Worm (Caenorhabditis elegans) whole organism, young adult: ENCODE results near the gene rps-12.

Experiments used
- B0019.2 ChIP-seq: fragments of 200-800 bp; sonication (Bioruptor generic); conservative IDR thresholded peaks from 2 replicates; pipeline ENCODE4 v1.3.6; 2022; ENCODE audit warnings: missing genetic modification reagents, missing genetic modification characterization, missing compliant biosample characterization
- B0261.1 ChIP-seq: sonication (generic microtip); optimal IDR thresholded peaks from 2 replicates; lab custom pipeline; 2016; ENCODE audit warnings: mild to moderate bottlenecking, missing genetic modification characterization, moderate library complexity, missing compliant biosample characterization
- B0336.3 ChIP-seq: fragments of 200-800 bp; sonication (Bioruptor generic); IDR thresholded peaks from 2 replicates; pipeline ENCODE4 v1.3.6; 2022; ENCODE audit warnings: missing genetic modification characterization, missing compliant biosample characterization
- F22D6.2 ChIP-seq: sonication (generic microtip); optimal IDR thresholded peaks from 2 replicates; lab custom pipeline; 2016; ENCODE audit warnings: mild to moderate bottlenecking, missing genetic modification characterization, missing compliant biosample characterization
- F23B12.7 ChIP-seq: sonication (generic microtip); optimal IDR thresholded peaks from 2 replicates; lab custom pipeline; 2017; ENCODE audit warnings: missing genetic modification characterization, mild to moderate bottlenecking, missing compliant biosample characterization, antibody characterized with exemption, moderate library complexity; ENCODE audit not compliant: insufficient read depth
- F57C9.4 ChIP-seq: sonication (generic microtip); optimal IDR thresholded peaks from 2 replicates; lab custom pipeline; 2017; ENCODE audit warnings: mild to moderate bottlenecking, missing genetic modification characterization, missing compliant biosample characterization
- T07F8.4 ChIP-seq: sonication (generic microtip); optimal IDR thresholded peaks from 2 replicates; lab custom pipeline; 2016; ENCODE audit warnings: mild to moderate bottlenecking, missing genetic modification characterization, moderate library complexity, missing compliant biosample characterization
- Y53F4B.3 ChIP-seq: fragments of 200-800 bp; sonication (Bioruptor generic); IDR thresholded peaks from 2 replicates; pipeline ENCODE4 v1.3.6; 2022; ENCODE audit warnings: missing genetic modification reagents, missing genetic modification characterization, missing compliant biosample characterization
- Y56A3A.18 ChIP-seq: fragments of 200-800 bp; sonication (Bioruptor generic); IDR thresholded peaks from 2 replicates; pipeline ENCODE4 v1.3.6; 2022; ENCODE audit warnings: missing genetic modification reagents, missing genetic modification characterization, missing compliant biosample characterization
- Y67H2A.10 ChIP-seq: fragments of 200-800 bp; sonication (Bioruptor generic); conservative IDR thresholded peaks from 2 replicates; pipeline ENCODE4 v1.3.6; 2022; ENCODE audit warnings: missing genetic modification reagents, missing genetic modification characterization, missing compliant biosample characterization
- Y79H2A.3 ChIP-seq: fragments of 200-800 bp; sonication (Bioruptor generic); conservative IDR thresholded peaks from 2 replicates; pipeline ENCODE4 v1.3.6; 2022; ENCODE audit warnings: missing genetic modification reagents, missing genetic modification characterization, missing compliant biosample characterization
- aptf-3 ChIP-seq: fragments of 200-800 bp; sonication (Bioruptor generic); IDR thresholded peaks from 2 replicates; pipeline ENCODE4 v1.3.6; 2022; ENCODE audit warnings: missing genetic modification characterization, missing compliant biosample characterization
- atf-7 ChIP-seq: sonication (generic microtip); optimal IDR thresholded peaks from 2 replicates; lab custom pipeline; 2017; ENCODE audit warnings: mild to moderate bottlenecking, missing genetic modification characterization, missing compliant biosample characterization
- attf-3 ChIP-seq: fragments of 200-800 bp; sonication (Bioruptor generic); conservative IDR thresholded peaks from 2 replicates; pipeline ENCODE4 v1.3.6; 2022; ENCODE audit warnings: missing genetic modification reagents, missing genetic modification characterization, missing compliant biosample characterization
- bed-1 ChIP-seq: fragments of 200-800 bp; sonication (Bioruptor generic); IDR thresholded peaks from 2 replicates; pipeline ENCODE4 v1.3.6; 2022; ENCODE audit warnings: missing genetic modification reagents, missing genetic modification characterization, missing compliant biosample characterization
- ceh-91 ChIP-seq: fragments of 200-800 bp; sonication (Bioruptor generic); IDR thresholded peaks from 2 replicates; pipeline ENCODE4 v1.3.6; 2022; ENCODE audit warnings: missing genetic modification reagents, missing genetic modification characterization, missing compliant biosample characterization
- dox-1 ChIP-seq: fragments of 200-800 bp; sonication (Bioruptor generic); IDR thresholded peaks from 2 replicates; pipeline ENCODE4 v1.3.6; 2022; ENCODE audit warnings: missing genetic modification reagents, missing genetic modification characterization, missing compliant biosample characterization
- dpl-1 ChIP-seq: fragments of 150-350 bp; optimal IDR thresholded peaks from 2 replicates; lab custom pipeline; 2014; ENCODE audit warnings: missing biosample characterization, missing genetic modification reagents, missing genetic modification characterization
- efl-1 ChIP-seq: fragments of 150-350 bp; optimal IDR thresholded peaks from 2 replicates; lab custom pipeline; 2014; ENCODE audit warnings: missing biosample characterization, missing genetic modification reagents, missing genetic modification characterization
- egl-18 ChIP-seq: fragments of 200-800 bp; sonication (Bioruptor generic); IDR thresholded peaks from 2 replicates; pipeline ENCODE4 v1.3.6; 2022; ENCODE audit warnings: missing genetic modification reagents, missing genetic modification characterization, missing compliant biosample characterization
- egl-44 ChIP-seq: fragments of 200-800 bp; sonication (Bioruptor generic); IDR thresholded peaks from 2 replicates; pipeline ENCODE4 v1.3.6; 2022; ENCODE audit warnings: missing genetic modification reagents, missing genetic modification characterization, missing compliant biosample characterization
- egrh-3 ChIP-seq: fragments of 200-800 bp; sonication (Bioruptor generic); IDR thresholded peaks from 2 replicates; pipeline ENCODE4 v1.3.6; 2022; ENCODE audit warnings: missing genetic modification reagents, missing genetic modification characterization, missing compliant biosample characterization
- hlh-26 ChIP-seq: fragments of 200-800 bp; sonication (Bioruptor generic); conservative IDR thresholded peaks from 2 replicates; pipeline ENCODE4 v1.3.6; 2022; ENCODE audit warnings: missing genetic modification reagents, missing genetic modification characterization, missing compliant biosample characterization
- hrde-1 ChIP-seq: sonication (generic microtip); optimal IDR thresholded peaks from 2 replicates; lab custom pipeline; 2016; ENCODE audit warnings: missing genetic modification characterization, mild to moderate bottlenecking, missing compliant biosample characterization, moderate library complexity, missing genotype, missing genetic modification reagents, borderline replicate concordance
- let-526 ChIP-seq: fragments of 200-800 bp; sonication (Bioruptor generic); IDR thresholded peaks from 2 replicates; pipeline ENCODE4 v1.3.6; 2022; ENCODE audit warnings: missing genetic modification reagents, missing genetic modification characterization, missing compliant biosample characterization
- let-607 ChIP-seq, 2 experiments: fragments of 200-800 bp in 1 of 2; sonication (Bioruptor generic) in 1 of 2; sonication (generic microtip) in 1 of 2; optimal IDR thresholded peaks; 2 replicates each; lab custom pipeline; 2016 to 2018; ENCODE audit warnings: mild to moderate bottlenecking in 2 of 2, missing compliant biosample characterization in 2 of 2, missing genetic modification characterization in 2 of 2, moderate library complexity in 2 of 2, missing genotype in 1 of 2
- lin-26 ChIP-seq: fragments of 200-800 bp; sonication (Bioruptor generic); IDR thresholded peaks from 2 replicates; pipeline ENCODE4 v1.3.6; 2022; ENCODE audit warnings: missing genetic modification reagents, missing genetic modification characterization, missing compliant biosample characterization
- lsy-27 ChIP-seq: sonication (generic microtip); optimal IDR thresholded peaks from 2 replicates; lab custom pipeline; 2017; ENCODE audit warnings: missing genetic modification characterization, mild to moderate bottlenecking, missing compliant biosample characterization, antibody characterized with exemption, missing genotype, borderline replicate concordance; ENCODE audit not compliant: insufficient read depth
- madf-8 ChIP-seq: fragments of 200-800 bp; sonication (Bioruptor generic); conservative IDR thresholded peaks from 2 replicates; pipeline ENCODE4 v1.3.6; 2022; ENCODE audit warnings: missing genetic modification reagents, missing genetic modification characterization, missing compliant biosample characterization
- mcd-1 ChIP-seq: fragments of 200-800 bp; sonication (Bioruptor generic); IDR thresholded peaks from 2 replicates; pipeline ENCODE4 v1.3.6; 2022; ENCODE audit warnings: missing genetic modification reagents, missing genetic modification characterization, missing compliant biosample characterization
- mel-28 ChIP-seq: sonication (generic microtip); optimal IDR thresholded peaks from 2 replicates; lab custom pipeline; 2016; ENCODE audit warnings: borderline replicate concordance, mild to moderate bottlenecking, missing genetic modification characterization, missing compliant biosample characterization
- mxl-1 ChIP-seq: sonication (generic microtip); optimal IDR thresholded peaks from 2 replicates; lab custom pipeline; 2016; ENCODE audit warnings: missing genetic modification characterization, missing compliant biosample characterization
- nfya-2 ChIP-seq: fragments of 200-800 bp; sonication (Bioruptor generic); IDR thresholded peaks from 2 replicates; pipeline ENCODE4 v1.3.6; 2022; ENCODE audit warnings: missing genetic modification reagents, missing genetic modification characterization, missing compliant biosample characterization
- nfyb-1 ChIP-seq: fragments of 200-800 bp; sonication (Bioruptor generic); IDR thresholded peaks from 2 replicates; pipeline ENCODE4 v1.3.6; 2022; ENCODE audit warnings: missing genetic modification reagents, missing genetic modification characterization, missing compliant biosample characterization
- nhr-179 ChIP-seq: sonication (generic microtip); optimal IDR thresholded peaks from 2 replicates; lab custom pipeline; 2016; ENCODE audit warnings: mild to moderate bottlenecking, missing genetic modification characterization, missing compliant biosample characterization
- nhr-90 ChIP-seq: sonication (generic microtip); optimal IDR thresholded peaks from 2 replicates; lab custom pipeline; 2016; ENCODE audit warnings: missing genotype, mild to moderate bottlenecking, missing genetic modification characterization, missing compliant biosample characterization
- pha-4 ChIP-seq: fragments of 150-350 bp; sonication (generic microtip); optimal IDR thresholded peaks from 2 replicates; lab custom pipeline; 2014; ENCODE audit warnings: missing biosample characterization, missing genetic modification reagents, missing genetic modification characterization
- rec-8 ChIP-seq, 2 experiments: sonication (generic microtip); optimal IDR thresholded peaks; 2 replicates each; lab custom pipeline; 2016; ENCODE audit warnings: mild to moderate bottlenecking in 2 of 2, missing genetic modification characterization in 2 of 2, missing genetic modification reagents in 2 of 2, missing genotype in 2 of 2, missing biosample characterization in 1 of 2, missing compliant biosample characterization in 1 of 2, moderate library complexity in 1 of 2
- repo-1 ChIP-seq: sonication (generic microtip); optimal IDR thresholded peaks from 2 replicates; lab custom pipeline; 2017; ENCODE audit warnings: mild to moderate bottlenecking, missing genetic modification characterization, missing compliant biosample characterization
- sdz-38 ChIP-seq: sonication (generic microtip); optimal IDR thresholded peaks from 2 replicates; lab custom pipeline; 2016; ENCODE audit warnings: missing genotype, missing genetic modification characterization, missing compliant biosample characterization
- somi-1 ChIP-seq: fragments of 200-800 bp; sonication (Bioruptor generic); optimal IDR thresholded peaks from 2 replicates; lab custom pipeline; 2018; ENCODE audit warnings: mild to moderate bottlenecking, missing genetic modification characterization, missing compliant biosample characterization
- tbp1 ChIP-seq: fragments of 200-800 bp; sonication (Bioruptor generic); optimal IDR thresholded peaks from 2 replicates; lab custom pipeline; 2018; ENCODE audit warnings: mild to moderate bottlenecking, missing genetic modification characterization, missing compliant biosample characterization
- tbx-9 ChIP-seq: sonication (generic microtip); optimal IDR thresholded peaks from 2 replicates; lab custom pipeline; 2016; ENCODE audit warnings: borderline replicate concordance, missing genetic modification characterization, inconsistent platforms, missing compliant biosample characterization
- xnd-1 ChIP-seq: sonication (generic microtip); optimal IDR thresholded peaks from 2 replicates; lab custom pipeline; 2016; ENCODE audit warnings: missing genotype, missing genetic modification reagents, missing genetic modification characterization, missing compliant biosample characterization
- ztf-18 ChIP-seq: sonication (generic microtip); optimal IDR thresholded peaks from 2 replicates; lab custom pipeline; 2016; ENCODE audit warnings: missing genotype, mild to moderate bottlenecking, missing genetic modification characterization, missing compliant biosample characterization
- ztf-25 ChIP-seq: fragments of 200-800 bp; sonication (Bioruptor generic); IDR thresholded peaks from 2 replicates; pipeline ENCODE4 v1.3.6; 2022; ENCODE audit warnings: missing genetic modification reagents, missing genetic modification characterization, missing compliant biosample characterization
- ztf-26 ChIP-seq: sonication (generic microtip); optimal IDR thresholded peaks from 2 replicates; lab custom pipeline; 2017; ENCODE audit warnings: missing genetic modification characterization, missing compliant biosample characterization
- ztf-6 ChIP-seq: fragments of 200-800 bp; sonication (Bioruptor generic); IDR thresholded peaks from 2 replicates; pipeline ENCODE4 v1.3.6; 2022; ENCODE audit warnings: missing genetic modification reagents, missing genetic modification characterization, missing compliant biosample characterization

The rps-12 gene

DNA sequence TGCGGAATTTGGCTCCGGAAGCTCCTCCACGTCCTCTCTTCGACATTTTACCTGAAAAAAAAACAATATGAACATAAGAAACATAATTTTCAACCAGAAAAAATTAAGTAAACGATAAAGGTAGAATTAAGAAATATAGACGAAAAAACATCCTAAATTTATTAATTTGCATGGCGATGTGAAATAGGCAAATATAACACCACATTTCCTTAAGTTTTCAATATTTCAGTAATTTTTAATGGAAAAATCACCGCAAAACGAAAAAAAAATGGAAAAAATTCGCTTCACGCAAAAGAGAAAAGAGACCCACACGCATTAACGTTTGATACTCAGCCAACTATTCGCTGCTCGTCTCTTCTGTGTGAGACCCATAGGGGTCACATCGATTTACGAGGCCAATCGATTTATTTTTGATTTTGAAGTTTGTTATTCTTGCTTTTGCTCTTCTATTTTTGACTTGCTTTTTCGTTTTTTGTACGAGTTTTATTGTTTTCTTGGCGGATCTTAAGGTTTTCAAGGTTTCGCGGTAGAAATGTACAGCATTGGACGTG is 27.1 kb downstream of the rps-12 start, which contains the start of gene rpl-23 (continued):
- no peak for TF ChIP-seq nhr-90
- no peak for TF ChIP-seq B0336.3 (GFP tag; lab: Robert Waterston, UW)
- TF ChIP-seq dpl-1 = peak; percentile 68
- TF ChIP-seq mel-28 (tag; lab: Kevin White, UChicago) = no peak
- TF ChIP-seq egrh-3 (GFP tag; lab: Robert Waterston, UW) = no peak
- TF ChIP-seq ztf-18 (tag; lab: Kevin White, UChicago) = peak; percentile 40
- peak; percentile 53 for TF ChIP-seq lsy-27 (tag; lab: Kevin White, UChicago)
- TF ChIP-seq F22D6.2 (tag; lab: Kevin White, UChicago) = no peak
- TF ChIP-seq nfya-2 (GFP tag; lab: Robert Waterston, UW) = no peak
- no peak for TF ChIP-seq let-526 (GFP tag; lab: Robert Waterston, UW)
- peak; percentile 73 for TF ChIP-seq mcd-1 (GFP tag; lab: Robert Waterston, UW)
- TF ChIP-seq ztf-26 = no peak
- peak; percentile 68 for TF ChIP-seq ceh-91 (GFP tag; lab: Robert Waterston, UW)
- TF ChIP-seq mxl-1 (tag; lab: Kevin White, UChicago) = no peak
- TF ChIP-seq ztf-25 (GFP tag; lab: Robert Waterston, UW) = no peak
- no peak for TF ChIP-seq rec-8 (tag; optimal IDR thresholded peaks at IDR 0.05; lab: Kevin White, UChicago)
- TF ChIP-seq Y79H2A.3 (GFP tag; lab: Robert Waterston, UW) = no peak
- TF ChIP-seq Y56A3A.18 (GFP tag; lab: Robert Waterston, UW) = no peak
- TF ChIP-seq tbp1 (GFP tag; lab: Kevin White, UChicago) = peak; percentile 61
- peak; percentile 57 for TF ChIP-seq attf-3 (GFP tag; lab: Robert Waterston, UW)
- TF ChIP-seq F57C9.4 (tag; lab: Kevin White, UChicago) = no peak
- no peak for TF ChIP-seq sdz-38 (tag; lab: Kevin White, UChicago)
- TF ChIP-seq lin-26 = no peak
- TF ChIP-seq B0261.1 = no peak
- peak in 1 of 2 experiments; percentile 1 for TF ChIP-seq let-607 (tag; optimal IDR thresholded peaks at IDR 0.05; lab: Kevin White, UChicago)
- no peak for TF ChIP-seq Y67H2A.10 (GFP tag; lab: Robert Waterston, UW)
- no peak for TF ChIP-seq aptf-3 (GFP tag; lab: Robert Waterston, UW)
- peak; percentile 92 for TF ChIP-seq F23B12.7 (tag; lab: Kevin White, UChicago)
- peak; percentile 60; the same call in 1 of the 2 replicates for TF ChIP-seq dox-1 (GFP tag; lab: Robert Waterston, UW)
- TF ChIP-seq egl-18 = no peak
- no peak for TF ChIP-seq somi-1 (GFP tag; lab: Kevin White, UChicago)
- TF ChIP-seq ztf-6 (GFP tag; lab: Robert Waterston, UW) = no peak
- no peak for TF ChIP-seq bed-1 (GFP tag; lab: Robert Waterston, UW)
- TF ChIP-seq Y53F4B.3 (GFP tag; lab: Robert Waterston, UW) = no peak
- TF ChIP-seq hrde-1 (tag; lab: Kevin White, UChicago) = no peak
- TF ChIP-seq madf-8 (GFP tag; lab: Robert Waterston, UW) = peak; percentile 41
- TF ChIP-seq xnd-1 (tag; lab: Kevin White, UChicago) = peak; percentile 10
- peak; percentile 48; the same call in 1 of the 2 replicates for TF ChIP-seq B0019.2 (GFP tag; lab: Robert Waterston, UW)
- no peak for TF ChIP-seq hlh-26 (GFP tag; lab: Robert Waterston, UW)
- no peak for TF ChIP-seq tbx-9 (tag; lab: Kevin White, UChicago)
- 0 out of 2 replicates have a peak, but pooled peaks have one; percentile 12 for TF ChIP-seq nfyb-1
- peak; percentile 65 for TF ChIP-seq efl-1
- TF ChIP-seq nhr-179 (tag; lab: Kevin White, UChicago) = no peak
- no peak for TF ChIP-seq atf-7 (tag; lab: Kevin White, UChicago)
- TF ChIP-seq egl-44 (GFP tag; lab: Robert Waterston, UW) = no peak
- no peak for TF ChIP-seq repo-1 (tag; lab: Kevin White, UChicago)
- no peak for TF ChIP-seq T07F8.4 (tag; lab: Kevin White, UChicago)
- peak; percentile 18 for TF ChIP-seq pha-4 (tag; lab: Kevin White, UChicago)
